Worm (Caenorhabditis elegans) whole organism, midembryonic: ENCODE data around the gene C44C10.10.

Experiments used
- T22C8.4 ChIP-seq: fragments of 200-800 bp; sonication (Bioruptor generic); IDR thresholded peaks from 2 replicates; pipeline ENCODE4 v1.3.6; 2022; ENCODE audit warnings: missing genetic modification characterization, missing compliant biosample characterization
- flt-1 ChIP-seq: fragments of 200-800 bp; sonication (Bioruptor generic); IDR thresholded peaks from 2 replicates; pipeline ENCODE4 v1.3.6; 2022; ENCODE audit warnings: missing genetic modification characterization, missing compliant biosample characterization
- med-1 ChIP-seq: sonication (generic microtip); optimal IDR thresholded peaks from 2 replicates; lab custom pipeline; 2017; ENCODE audit warnings: missing genetic modification characterization, mild to moderate bottlenecking, missing compliant biosample characterization, antibody characterized with exemption, missing genetic modification reagents; ENCODE audit not compliant: insufficient read depth
- ztf-23 ChIP-seq: fragments of 200-800 bp; sonication (Bioruptor generic); IDR thresholded peaks from 2 replicates; pipeline ENCODE4 v1.3.6; 2022; ENCODE audit warnings: missing genetic modification reagents, missing genetic modification characterization, missing compliant biosample characterization

ce11 chrX:11702236-11702635 lies 12.1 kb downstream of the C44C10.10 start, which contains the start of gene C44C10.3:
- TF ChIP-seq ztf-23 (no peak), flt-1 (GFP tag; lab: Robert Waterston, UW) (no peak), T22C8.4 (no peak), med-1 (GFP tag; lab: Kevin White, UChicago) (no peak)
